Worm (Caenorhabditis elegans) whole organism, L4/young adult: ENCODE results near the gene mltn-6.

Experiments used
- W03F9.2 ChIP-seq: fragments of 150-350 bp; optimal IDR thresholded peaks from 2 replicates; lab custom pipeline; 2014; ENCODE audit warnings: missing biosample characterization, missing genetic modification characterization
- dao-5 ChIP-seq: sonication (generic microtip); optimal IDR thresholded peaks from 2 replicates; lab custom pipeline; 2016; ENCODE audit warnings: missing genotype, missing genetic modification characterization, moderate library complexity, missing compliant biosample characterization
- him-1 ChIP-seq: sonication (generic microtip); optimal IDR thresholded peaks from 2 replicates; lab custom pipeline; 2016; ENCODE audit warnings: missing genotype, missing genetic modification reagents, missing genetic modification characterization, missing compliant biosample characterization

- no peak for TF ChIP-seq dao-5 (tag; lab: Kevin White, UChicago)
- no peak for TF ChIP-seq him-1 (tag; lab: Kevin White, UChicago)
- TF ChIP-seq W03F9.2 (tag; lab: Kevin White, UChicago): no peak
Measured at ce11 chrV:361291-361690, 3.5 kb upstream of the mltn-6 start.
